Worm (Caenorhabditis elegans) whole organism, L4/young adult: ENCODE results near the gene fars-2.
"Not testable (repeated sequence)": the region's sequence is repeated elsewhere in the genome, so short reads cannot be mapped to it uniquely, and the experiment has no call there.

Experiments used
- W03F9.2 ChIP-seq: fragments of 150-350 bp; optimal IDR thresholded peaks from 2 replicates; lab custom pipeline; 2014; ENCODE audit warnings: missing biosample characterization, missing genetic modification characterization
- dao-5 ChIP-seq: sonication (generic microtip); optimal IDR thresholded peaks from 2 replicates; lab custom pipeline; 2016; ENCODE audit warnings: missing genotype, missing genetic modification characterization, moderate library complexity, missing compliant biosample characterization
- him-1 ChIP-seq: sonication (generic microtip); optimal IDR thresholded peaks from 2 replicates; lab custom pipeline; 2016; ENCODE audit warnings: missing genotype, missing genetic modification reagents, missing genetic modification characterization, missing compliant biosample characterization

Gene fars-2

ce11 chrV:19907365-19907764, at the start of gene fars-2:
Gene fars-2, minus strand, starts transcription at chrV:19907434.
- TF ChIP-seq dao-5 (tag; lab: Kevin White, UChicago) (no peak), him-1 (no peak), W03F9.2 (tag; lab: Kevin White, UChicago) (no peak)

- TF ChIP-seq him-1, result no peak
- TF ChIP-seq W03F9.2 (tag; lab: Kevin White, UChicago), result no peak
- no peak for TF ChIP-seq dao-5 (tag; lab: Kevin White, UChicago)
Observed at ce11 chrV:19955171-19955570, 47.9 kb upstream of the fars-2 start, which contains the start of gene abhd-3.1. Gene abhd-3.1, plus strand, starts transcription at chrV:19955488.

- no peak for TF ChIP-seq W03F9.2 (tag; lab: Kevin White, UChicago)
- TF ChIP-seq dao-5 (tag; lab: Kevin White, UChicago), result no peak
- no peak for TF ChIP-seq him-1
Observed at ce11 chrV:19954491-19954890, 47.3 kb upstream of the fars-2 start.

- TF ChIP-seq W03F9.2 (tag; lab: Kevin White, UChicago); dao-5 (tag; lab: Kevin White, UChicago); him-1: not testable (repeated sequence)
Observed at ce11 chrV:19949721-19950120, 42.5 kb upstream of the fars-2 start, which contains the start of gene Y60A3A.8. Gene Y60A3A.8, plus strand, starts transcription at chrV:19949978.

ce11 chrV:19948993-19949392, 41.8 kb upstream of the fars-2 start, which contains the start of gene tmed-4:
Gene tmed-4, minus strand, starts transcription at chrV:19949093.
- TF ChIP-seq him-1; dao-5 (tag; lab: Kevin White, UChicago); W03F9.2 (tag; lab: Kevin White, UChicago): not testable (repeated sequence)

ce11 chrV:19946529-19946928, 39.3 kb upstream of the fars-2 start, which contains the start of gene dhs-24:
Gene dhs-24, minus strand, starts transcription at chrV:19946629.
- TF ChIP-seq W03F9.2 (tag; lab: Kevin White, UChicago), result no peak
- TF ChIP-seq him-1, result no peak
- no peak for TF ChIP-seq dao-5 (tag; lab: Kevin White, UChicago)

- TF ChIP-seq him-1 (no peak), dao-5 (tag; lab: Kevin White, UChicago) (no peak), W03F9.2 (tag; lab: Kevin White, UChicago) (no peak)
Observed at ce11 chrV:19936945-19937344, 29.7 kb upstream of the fars-2 start.

ce11 chrV:19934223-19934622, 27.0 kb upstream of the fars-2 start, which contains the start of gene algn-7:
Gene algn-7, minus strand, starts transcription at chrV:19934323.
- TF ChIP-seq W03F9.2 (tag; lab: Kevin White, UChicago) (no peak), dao-5 (tag; lab: Kevin White, UChicago) (no peak), him-1 (no peak)

ce11 chrV:19923924-19924323, 16.7 kb upstream of the fars-2 start, which contains the start of gene skr-4:
Gene skr-4, plus strand, starts transcription at chrV:19924224.
- TF ChIP-seq W03F9.2 (tag; lab: Kevin White, UChicago) (no peak), him-1 (no peak), dao-5 (tag; lab: Kevin White, UChicago) (no peak)

ce11 chrV:19922613-19923012, 15.4 kb upstream of the fars-2 start, which contains the start of gene Y60A3A.16:
Gene Y60A3A.16, minus strand, starts transcription at chrV:19922713.
- TF ChIP-seq W03F9.2 (tag; lab: Kevin White, UChicago) (no peak), dao-5 (tag; lab: Kevin White, UChicago) (no peak), him-1 (no peak)

ce11 chrV:19915973-19916605, 8.9 kb upstream of the fars-2 start, which contains the start of the genes chk-2 and Y60A3A.19:
Gene chk-2, minus strand, starts transcription at chrV:19916023.
Gene Y60A3A.19, plus strand, starts transcription at chrV:19916555.
- no peak for TF ChIP-seq him-1
- TF ChIP-seq dao-5 (tag; lab: Kevin White, UChicago), result no peak
- TF ChIP-seq W03F9.2 (tag; lab: Kevin White, UChicago), result no peak

ce11 chrV:19908854-19909253, 1.6 kb upstream of the fars-2 start:
- TF ChIP-seq dao-5 (tag; lab: Kevin White, UChicago), result no peak
- TF ChIP-seq W03F9.2 (tag; lab: Kevin White, UChicago), result no peak
- no peak for TF ChIP-seq him-1

ce11 chrV:19905988-19906387, 1.2 kb downstream of the fars-2 start:
- TF ChIP-seq dao-5 (tag; lab: Kevin White, UChicago) (no peak), him-1 (no peak)

ce11 chrV:19904790-19905189, 2.4 kb downstream of the fars-2 start:
- no peak for TF ChIP-seq W03F9.2 (tag; lab: Kevin White, UChicago)
- no peak for TF ChIP-seq him-1
